Fruit fly (Drosophila melanogaster) whole organism, embryonic: Measurements from ENCODE around the gene CG10628.

Experiments
- Atf6 ChIP-seq: fragments of 200-800 bp; sonication (Bioruptor generic); IDR thresholded peaks from 2 replicates; pipeline ENCODE4 v1.3.6; 2022; ENCODE audit warnings: missing biosample characterization, missing genetic modification characterization
- BEAF-32 ChIP-seq: fragments of 200-800 bp; sonication (Bioruptor generic); optimal IDR thresholded peaks from 3 replicates; lab custom pipeline; 2017; ENCODE audit warnings: missing biosample characterization, missing genetic modification characterization, mild to moderate bottlenecking, moderate library complexity, missing genetic modification reagents
- Bdp1 ChIP-seq: fragments of 200-800 bp; sonication (Bioruptor generic); optimal IDR thresholded peaks from 3 replicates; lab custom pipeline; 2016; ENCODE audit warnings: missing biosample characterization, missing genetic modification characterization
- Blimp-1 ChIP-seq: fragments of 200-800 bp; sonication (Bioruptor generic); optimal IDR thresholded peaks from 3 replicates; lab custom pipeline; 2018; ENCODE audit warnings: missing biosample characterization, missing genetic modification characterization, mild to moderate bottlenecking, moderate library complexity, missing genetic modification reagents
- CG10147 ChIP-seq: fragments of 200-800 bp; sonication (Bioruptor generic); optimal IDR thresholded peaks from 2 replicates; lab custom pipeline; 2019; ENCODE audit warnings: missing biosample characterization, mild to moderate bottlenecking, missing genetic modification characterization, moderate library complexity
- CG12219 ChIP-seq: fragments of 200-800 bp; sonication (Bioruptor generic); optimal IDR thresholded peaks from 3 replicates; lab custom pipeline; 2018; ENCODE audit warnings: missing biosample characterization, mild to moderate bottlenecking, missing genetic modification characterization
- CG14667 ChIP-seq: fragments of 200-800 bp; sonication (Bioruptor generic); IDR thresholded peaks from 2 replicates; pipeline ENCODE4 v1.3.6; 2022; ENCODE audit warnings: missing biosample characterization, missing genetic modification characterization
- CG15269 ChIP-seq: fragments of 200-800 bp; sonication (Bioruptor generic); optimal IDR thresholded peaks from 2 replicates; lab custom pipeline; 2018; ENCODE audit warnings: missing biosample characterization, mild to moderate bottlenecking, missing genetic modification characterization, moderate library complexity
- CG17385 ChIP-seq: fragments of 200-800 bp; sonication (Bioruptor generic); optimal IDR thresholded peaks from 3 replicates; lab custom pipeline; 2018; ENCODE audit warnings: missing biosample characterization, mild to moderate bottlenecking, missing genetic modification characterization
- CG31224 ChIP-seq: fragments of 200-800 bp; sonication (Bioruptor generic); IDR thresholded peaks from 2 replicates; pipeline ENCODE4 v1.3.6; 2022; ENCODE audit warnings: missing biosample characterization, missing genetic modification characterization
- CG32767 ChIP-seq: fragments of 200-800 bp; sonication (Bioruptor generic); IDR thresholded peaks from 2 replicates; pipeline ENCODE4 v1.3.6; 2022; ENCODE audit warnings: missing biosample characterization, missing genetic modification characterization
- CG7745 ChIP-seq: fragments of 200-800 bp; sonication (Bioruptor generic); optimal IDR thresholded peaks from 2 replicates; lab custom pipeline; 2018; ENCODE audit warnings: missing biosample characterization, mild to moderate bottlenecking, missing genetic modification characterization, moderate library complexity
- CG8281 ChIP-seq: fragments of 200-800 bp; sonication (Bioruptor generic); optimal IDR thresholded peaks from 2 replicates; lab custom pipeline; 2018; ENCODE audit warnings: missing biosample characterization, mild to moderate bottlenecking, missing genetic modification characterization, moderate library complexity
- CG9797 ChIP-seq: fragments of 200-800 bp; sonication (Bioruptor generic); optimal IDR thresholded peaks from 3 replicates; lab custom pipeline; 2018; ENCODE audit warnings: missing biosample characterization, mild to moderate bottlenecking, missing genetic modification characterization
- Dad ChIP-seq: fragments of 200-800 bp; sonication (Bioruptor generic); optimal IDR thresholded peaks from 3 replicates; lab custom pipeline; 2016; ENCODE audit warnings: missing biosample characterization, missing genetic modification characterization
- Drgx ChIP-seq: fragments of 200-800 bp; sonication (Bioruptor generic); IDR thresholded peaks from 2 replicates; pipeline ENCODE4 v1.3.6; 2022; ENCODE audit warnings: missing biosample characterization, missing genetic modification characterization
- Elba2 ChIP-seq: fragments of 200-800 bp; sonication (Bioruptor generic); optimal IDR thresholded peaks from 3 replicates; lab custom pipeline; 2016; ENCODE audit warnings: missing biosample characterization, missing genetic modification characterization
- Ets65A ChIP-seq: fragments of 200-800 bp; sonication (Bioruptor generic); peaks from one replicate; lab custom pipeline; 2016; ENCODE audit warnings: missing biosample characterization, missing genetic modification characterization
- Fer3 ChIP-seq: fragments of 200-800 bp; sonication (Bioruptor generic); optimal IDR thresholded peaks from 2 replicates; lab custom pipeline; 2018; ENCODE audit warnings: missing biosample characterization, mild to moderate bottlenecking, missing genetic modification characterization, moderate library complexity
- H2.0 ChIP-seq: fragments of 200-800 bp; sonication (Bioruptor generic); IDR thresholded peaks from 2 replicates; pipeline ENCODE4 v1.3.6; 2022; ENCODE audit warnings: missing biosample characterization, missing genetic modification characterization
- Hsf ChIP-seq: fragments of 200-800 bp; sonication (Bioruptor generic); optimal IDR thresholded peaks from 3 replicates; lab custom pipeline; 2016; ENCODE audit warnings: missing biosample characterization, missing genetic modification characterization
- Max ChIP-seq: fragments of 200-800 bp; sonication (Bioruptor generic); optimal IDR thresholded peaks from 2 replicates; lab custom pipeline; 2016; ENCODE audit warnings: missing biosample characterization, mild to moderate bottlenecking, missing genetic modification characterization
- Med ChIP-seq: fragments of 200-800 bp; sonication (Bioruptor generic); peaks from one replicate; lab custom pipeline; 2016; ENCODE audit warnings: missing biosample characterization, missing genetic modification characterization, mild to moderate bottlenecking, inconsistent platforms, moderate library complexity
- Mrtf ChIP-seq: fragments of 200-800 bp; sonication (Bioruptor generic); IDR thresholded peaks from 3 replicates; pipeline ENCODE4 v1.3.6; 2022; ENCODE audit warnings: missing biosample characterization, missing genetic modification characterization
- Nf-YC ChIP-seq: fragments of 200-800 bp; optimal IDR thresholded peaks from 3 replicates; lab custom pipeline; 2019; ENCODE audit warnings: missing biosample characterization, mild to moderate bottlenecking, missing genetic modification characterization, moderate library complexity
- Xrp1 ChIP-seq: fragments of 200-800 bp; sonication (Bioruptor generic); IDR thresholded peaks from 2 replicates; pipeline ENCODE4 v1.3.6; 2022; ENCODE audit warnings: missing biosample characterization, missing genetic modification characterization
- chif ChIP-seq, 2 experiments: fragments of 200-800 bp; sonication (Bioruptor generic); optimal IDR thresholded peaks; 3 replicates each; lab custom pipeline; 2016; ENCODE audit warnings: missing biosample characterization in 2 of 2, missing genetic modification characterization in 2 of 2
- corto ChIP-seq: fragments of 200-800 bp; sonication (Bioruptor generic); optimal IDR thresholded peaks from 2 replicates; lab custom pipeline; 2016; ENCODE audit warnings: missing biosample characterization, mild to moderate bottlenecking, missing genetic modification characterization, moderate library complexity
- da ChIP-seq: fragments of 200-800 bp; sonication (Bioruptor generic); optimal IDR thresholded peaks from 2 replicates; lab custom pipeline; 2016; ENCODE audit warnings: missing biosample characterization, missing genetic modification characterization
- eyg ChIP-seq: fragments of 200-800 bp; sonication (Bioruptor generic); optimal IDR thresholded peaks from 3 replicates; lab custom pipeline; 2016; ENCODE audit warnings: missing biosample characterization, missing genetic modification characterization
- fu2 ChIP-seq: fragments of 200-800 bp; sonication (Bioruptor generic); optimal IDR thresholded peaks from 2 replicates; lab custom pipeline; 2016; ENCODE audit warnings: missing biosample characterization, missing genetic modification characterization
- gce ChIP-seq: fragments of 200-800 bp; sonication (Bioruptor generic); IDR thresholded peaks from 3 replicates; pipeline ENCODE4 v1.3.6; 2022; ENCODE audit warnings: missing biosample characterization, missing genetic modification characterization
- gsb ChIP-seq: fragments of 200-800 bp; sonication (Bioruptor generic); IDR thresholded peaks from 2 replicates; pipeline ENCODE4 v1.3.6; 2022; ENCODE audit warnings: missing biosample characterization, missing genetic modification characterization
- gsb-n ChIP-seq: fragments of 200-800 bp; sonication (Bioruptor generic); optimal IDR thresholded peaks from 3 replicates; lab custom pipeline; 2018; ENCODE audit warnings: missing biosample characterization, mild to moderate bottlenecking, missing genetic modification characterization
- jing ChIP-seq: fragments of 200-800 bp; sonication (Bioruptor generic); optimal IDR thresholded peaks from 2 replicates; lab custom pipeline; 2018; ENCODE audit warnings: missing biosample characterization, mild to moderate bottlenecking, missing genetic modification characterization
- luna ChIP-seq: fragments of 200-800 bp; sonication (Bioruptor generic); optimal IDR thresholded peaks from 2 replicates; lab custom pipeline; 2016; ENCODE audit warnings: missing biosample characterization, missing genetic modification characterization
- mirr ChIP-seq: fragments of 200-800 bp; sonication (Bioruptor generic); optimal IDR thresholded peaks from 3 replicates; lab custom pipeline; 2018; ENCODE audit warnings: missing biosample characterization, mild to moderate bottlenecking, missing genetic modification characterization
- odd ChIP-seq: fragments of 200-800 bp; sonication (Bioruptor generic); optimal IDR thresholded peaks from 2 replicates; lab custom pipeline; 2017; ENCODE audit warnings: missing biosample characterization, mild to moderate bottlenecking, missing genetic modification characterization
- ranshi ChIP-seq: fragments of 200-800 bp; sonication (Bioruptor generic); IDR thresholded peaks from 2 replicates; pipeline ENCODE4 v1.3.6; 2022; ENCODE audit warnings: missing biosample characterization, missing genetic modification characterization
- repo ChIP-seq: fragments of 200-800 bp; sonication (Bioruptor generic); optimal IDR thresholded peaks from 2 replicates; lab custom pipeline; 2016; ENCODE audit warnings: missing biosample characterization, missing genetic modification characterization
- rib ChIP-seq: fragments of 200-800 bp; sonication (Bioruptor generic); IDR thresholded peaks from 2 replicates; pipeline ENCODE4 v1.3.6; 2022; ENCODE audit warnings: missing biosample characterization, missing genetic modification characterization
- sens ChIP-seq: fragments of 200-800 bp; sonication (Bioruptor generic); peaks from one replicate; lab custom pipeline; 2016; ENCODE audit warnings: missing biosample characterization, missing genetic modification characterization
- seq ChIP-seq: fragments of 200-800 bp; sonication (Bioruptor generic); IDR thresholded peaks from 2 replicates; pipeline ENCODE4 v1.3.6; 2022; ENCODE audit warnings: missing biosample characterization, missing genetic modification characterization
- stc ChIP-seq: fragments of 200-800 bp; sonication (Bioruptor generic); IDR thresholded peaks from 2 replicates; pipeline ENCODE4 v1.3.6; 2022; ENCODE audit warnings: missing biosample characterization, missing genetic modification characterization
- toy ChIP-seq: fragments of 200-800 bp; sonication (Bioruptor generic); IDR thresholded peaks from 2 replicates; pipeline ENCODE4 v1.3.6; 2022; ENCODE audit warnings: missing biosample characterization, missing genetic modification characterization
- zfh2 ChIP-seq: fragments of 200-800 bp; sonication (Bioruptor generic); optimal IDR thresholded peaks from 2 replicates; lab custom pipeline; 2016; ENCODE audit warnings: missing biosample characterization, missing genetic modification characterization

The CG10628 gene

dm6 chr2L:19788735-19789134 lies 30.3 kb upstream of the CG10628 start (continued):
- TF ChIP-seq chif (GFP tag; optimal IDR thresholded peaks at IDR 0.05; lab: Kevin White, UChicago) (no peak), Drgx (GFP tag; lab: Robert Waterston, UW) (peak; percentile 53), Atf6 (GFP tag; lab: Robert Waterston, UW) (no peak), stc (GFP tag; lab: Robert Waterston, UW) (no peak)
- TF ChIP-seq, all 482 proteins: peak for 3

dm6 chr2L:19787930-19788329 lies 29.5 kb upstream of the CG10628 start:
- no peak for TF ChIP-seq Mrtf
- no peak for TF ChIP-seq Dad
- peak; percentile 85 for TF ChIP-seq sens (GFP tag; lab: Kevin White, UChicago)
- TF ChIP-seq CG17385 (GFP tag; lab: Kevin White, UChicago), result no peak
- no peak for TF ChIP-seq BEAF-32
- no peak for TF ChIP-seq CG32767 (GFP tag; lab: Robert Waterston, UW)
- TF ChIP-seq corto (GFP tag; lab: Kevin White, UChicago), result no peak
- TF ChIP-seq Xrp1 (GFP tag; lab: Robert Waterston, UW), result 0 out of 2 replicates have a peak, but pooled peaks have one; percentile 11
- TF ChIP-seq da, result no peak
- TF ChIP-seq, all 482 proteins: peak for 2

- TF ChIP-seq Fer3 (no peak), Blimp-1 (peak; percentile 54), Med (GFP tag; lab: Kevin White, UChicago) (peak; percentile 49), CG12219 (GFP tag; lab: Kevin White, UChicago) (no peak), Ets65A (GFP tag; lab: Kevin White, UChicago) (peak; percentile 64), CG9797 (GFP tag; lab: Kevin White, UChicago) (no peak), fu2 (GFP tag; lab: Kevin White, UChicago) (no peak), CG8281 (tag; lab: Kevin White, UChicago) (peak; percentile 98), CG31224 (GFP tag; lab: Robert Waterston, UW) (no peak), H2.0 (no peak)
These were observed 26.6 kb upstream of the CG10628 start for dm6 chr2L:19784827-19785569.

- TF ChIP-seq jing (GFP tag; lab: Kevin White, UChicago) (no peak), Elba2 (GFP tag; lab: Kevin White, UChicago) (peak; percentile 91), sens (GFP tag; lab: Kevin White, UChicago) (peak; percentile 19)
These were observed 15.9 kb upstream of the CG10628 start for dm6 chr2L:19774278-19774677.

- TF ChIP-seq ranshi (GFP tag; lab: Robert Waterston, UW), result no peak
- peak; percentile 97 for TF ChIP-seq Nf-YC (tag; lab: Kevin White, UChicago)
- no peak for TF ChIP-seq eyg (GFP tag; lab: Kevin White, UChicago)
- TF ChIP-seq gsb, result no peak
- no peak for TF ChIP-seq toy (GFP tag; lab: Robert Waterston, UW)
- no peak for TF ChIP-seq gsb-n (tag; lab: Kevin White, UChicago)
- no peak for TF ChIP-seq mirr (GFP tag; lab: Kevin White, UChicago)
- no peak for TF ChIP-seq CG14667 (GFP tag; lab: Robert Waterston, UW)
- peak; percentile 57; the same call in 1 of the 2 replicates for TF ChIP-seq seq
- no peak for TF ChIP-seq luna (GFP tag; lab: Kevin White, UChicago)
- no peak for TF ChIP-seq CG7745 (tag; lab: Kevin White, UChicago)
- no peak for TF ChIP-seq Bdp1 (GFP tag; lab: Kevin White, UChicago)
- TF ChIP-seq CG15269, result no peak
- TF ChIP-seq repo (GFP tag; lab: Kevin White, UChicago), result no peak
- TF ChIP-seq zfh2, result no peak
- TF ChIP-seq gce (GFP tag; lab: Robert Waterston, UW), result no peak
- no peak for TF ChIP-seq odd
- TF ChIP-seq Max (GFP tag; lab: Kevin White, UChicago), result no peak
- TF ChIP-seq rib, result no peak
- no peak for TF ChIP-seq CG10147
- no peak for TF ChIP-seq Hsf (GFP tag; lab: Kevin White, UChicago)
These were observed 11.3 kb upstream of the CG10628 start for dm6 chr2L:19769703-19770102.
